Worm (Caenorhabditis elegans): ENCODE data around the gene math-28.

DNA sequence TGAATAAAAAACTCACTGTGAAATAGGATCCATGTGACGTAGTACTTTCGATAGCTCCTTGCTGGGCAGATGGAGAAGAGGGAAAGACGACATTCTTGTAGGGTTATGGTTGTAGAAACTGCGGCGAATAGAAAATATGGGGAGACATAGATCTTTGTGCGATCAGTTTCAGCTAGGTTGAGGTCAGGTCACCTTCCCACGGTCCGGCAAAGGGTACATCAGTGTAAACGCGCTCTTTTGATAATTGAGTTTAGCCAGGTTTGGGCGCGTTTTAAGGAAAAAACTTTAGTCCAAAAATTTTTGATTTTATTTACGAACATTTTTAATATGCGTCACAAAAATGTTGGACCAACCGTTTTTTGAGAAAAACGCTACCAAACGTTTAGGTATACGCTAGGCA, 7.1 kb upstream of the math-28 start, which contains the start of gene F36H5.17:
- no peak for TF ChIP-seq nhr-42 (GFP tag; IDR thresholded peaks at IDR 0.05)
- TF ChIP-seq mep-1 (tag; optimal IDR thresholded peaks at IDR 0.05) = no peak
- no peak for TF ChIP-seq mes-2 (tag; optimal IDR thresholded peaks at IDR 0.05; ENCODE audit: poor library complexity, severe bottlenecking)
- TF ChIP-seq daf-16 (GFP tag; optimal IDR thresholded peaks at IDR 0.05) = no peak
- no peak for TF ChIP-seq daf-16 (tag; optimal IDR thresholded peaks at IDR 0.05)
- TF ChIP-seq nhr-102 (tag; optimal IDR thresholded peaks at IDR 0.05) = no peak
- no peak for TF ChIP-seq skn-1 (tag; optimal IDR thresholded peaks at IDR 0.05)
- TF ChIP-seq lin-15B (tag; optimal IDR thresholded peaks at IDR 0.05) = no peak
- TF ChIP-seq saeg-2 (GFP tag; IDR thresholded peaks at IDR 0.05) = no peak
- no peak for TF ChIP-seq nhr-77 (tag; optimal IDR thresholded peaks at IDR 0.05)
- TF ChIP-seq pqm-1 (tag; optimal IDR thresholded peaks at IDR 0.05) = no peak
- no peak for TF ChIP-seq jun-1 (tag; optimal IDR thresholded peaks at IDR 0.05)
- no peak for TF ChIP-seq aly-2 (tag; optimal IDR thresholded peaks at IDR 0.05)
